Fruit fly (Drosophila melanogaster) whole organism, embryonic: Measurements from ENCODE around the gene Alh.

Experiments
- CG11723 ChIP-seq: fragments of 200-800 bp; sonication (Bioruptor generic); optimal IDR thresholded peaks from 2 replicates; lab custom pipeline; 2017; ENCODE audit warnings: missing biosample characterization, mild to moderate bottlenecking, missing genetic modification characterization
- CG15696 ChIP-seq: fragments of 200-800 bp; sonication (Bioruptor generic); optimal IDR thresholded peaks from 2 replicates; lab custom pipeline; 2019; ENCODE audit warnings: missing biosample characterization, mild to moderate bottlenecking, missing genetic modification characterization, moderate library complexity
- CG1603 ChIP-seq: fragments of 200-800 bp; sonication (Bioruptor generic); optimal IDR thresholded peaks from 2 replicates; lab custom pipeline; 2019; ENCODE audit warnings: missing biosample characterization, mild to moderate bottlenecking, missing genetic modification characterization, moderate library complexity
- Doc3 ChIP-seq: fragments of 200-800 bp; sonication (Bioruptor generic); IDR thresholded peaks from 3 replicates; pipeline ENCODE4 v1.3.6; 2022; ENCODE audit warnings: missing biosample characterization, missing genetic modification characterization; ENCODE audit not compliant: partially characterized antibody
- ERR ChIP-seq: fragments of 200-800 bp; sonication (Bioruptor generic); optimal IDR thresholded peaks from 2 replicates; lab custom pipeline; 2016; ENCODE audit warnings: missing biosample characterization, missing genetic modification characterization
- Usf ChIP-seq: fragments of 200-800 bp; sonication (Bioruptor generic); optimal IDR thresholded peaks from 2 replicates; lab custom pipeline; 2017; ENCODE audit warnings: missing genotype, missing biosample characterization, missing genetic modification characterization
- danr ChIP-seq: fragments of 200-800 bp; sonication (Bioruptor generic); IDR thresholded peaks from 2 replicates; pipeline ENCODE4 v1.3.6; 2022; ENCODE audit warnings: missing biosample characterization, missing genetic modification characterization
- dati ChIP-seq: fragments of 200-800 bp; sonication (Bioruptor generic); IDR thresholded peaks from 2 replicates; pipeline ENCODE4 v1.3.6; 2022; ENCODE audit warnings: missing biosample characterization, missing genetic modification characterization
- onecut ChIP-seq: fragments of 200-800 bp; sonication (Bioruptor generic); IDR thresholded peaks from 2 replicates; pipeline ENCODE4 v1.3.6; 2022; ENCODE audit warnings: missing biosample characterization, missing genetic modification characterization
- pum ChIP-seq: fragments of 200-800 bp; sonication (Bioruptor generic); optimal IDR thresholded peaks from 2 replicates; lab custom pipeline; 2016; ENCODE audit warnings: missing biosample characterization, missing genetic modification characterization
- row ChIP-seq: fragments of 200-800 bp; sonication (Bioruptor generic); IDR thresholded peaks from 3 replicates; pipeline ENCODE4 v1.3.6; 2022; ENCODE audit warnings: missing biosample characterization, missing genetic modification characterization
- tgo ChIP-seq: fragments of 200-800 bp; sonication (Bioruptor generic); IDR thresholded peaks from 3 replicates; pipeline ENCODE4 v1.3.6; 2022; ENCODE audit warnings: missing biosample characterization, missing genetic modification characterization

DNA sequence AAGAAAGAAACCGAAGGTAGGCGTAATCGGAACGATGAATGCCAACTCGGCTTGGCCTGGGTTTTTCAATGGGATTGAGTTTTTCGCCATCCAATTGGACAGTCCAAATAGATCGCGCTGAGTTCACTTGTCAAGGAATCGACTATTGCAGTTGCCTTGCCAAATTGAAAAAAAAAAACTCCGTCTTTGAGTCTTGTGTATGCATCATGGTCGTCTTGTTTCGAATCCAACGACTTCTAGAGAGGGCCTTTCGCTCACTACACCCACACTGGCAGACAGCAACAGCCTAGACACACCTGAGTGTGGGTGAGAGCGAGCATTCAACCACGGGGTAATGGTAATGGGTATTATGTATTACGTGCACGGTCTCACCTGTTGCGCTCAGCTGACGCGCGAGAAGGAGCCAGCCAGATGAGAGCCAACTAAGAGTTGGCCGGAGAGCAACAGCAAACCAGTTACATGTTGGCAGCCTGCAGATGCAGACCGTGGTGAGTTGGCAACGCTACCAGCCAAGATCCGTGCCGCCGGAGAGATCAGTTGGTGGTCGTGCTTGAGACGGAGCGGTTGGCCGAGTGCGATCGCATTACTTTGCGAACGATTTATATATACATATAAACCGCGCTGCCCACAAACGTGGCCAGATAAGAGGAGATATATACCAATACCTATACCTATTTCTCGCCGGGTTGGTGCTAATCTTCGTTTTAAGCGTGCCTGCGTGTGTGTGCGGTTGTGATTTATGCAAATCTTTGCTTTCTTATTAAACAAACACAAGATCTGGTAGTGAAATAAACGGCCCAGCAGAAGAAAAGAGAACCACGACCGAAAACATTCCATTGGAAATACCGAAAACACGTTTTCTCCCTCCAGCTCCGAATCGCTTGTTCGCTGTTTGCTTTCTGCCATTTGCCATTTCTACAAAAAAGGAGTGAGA, 38.6 kb upstream of the Alh start, which contains the start of gene sas:
- TF ChIP-seq onecut (GFP tag; lab: Robert Waterston, UW) (no peak), pum (GFP tag; lab: Kevin White, UChicago) (no peak), Doc3 (GFP tag; lab: Robert Waterston, UW) (no peak), CG15696 (no peak), dati (no peak), CG1603 (tag; lab: Kevin White, UChicago) (no peak), tgo (no peak), ERR (GFP tag; lab: Kevin White, UChicago) (no peak), danr (no peak), row (GFP tag; lab: Robert Waterston, UW) (no peak), Usf (GFP tag; lab: Kevin White, UChicago) (no peak), CG11723 (no peak)
